Fruit fly (Drosophila melanogaster): ENCODE results near the gene CG6154.

The CG6154 gene

DNA sequence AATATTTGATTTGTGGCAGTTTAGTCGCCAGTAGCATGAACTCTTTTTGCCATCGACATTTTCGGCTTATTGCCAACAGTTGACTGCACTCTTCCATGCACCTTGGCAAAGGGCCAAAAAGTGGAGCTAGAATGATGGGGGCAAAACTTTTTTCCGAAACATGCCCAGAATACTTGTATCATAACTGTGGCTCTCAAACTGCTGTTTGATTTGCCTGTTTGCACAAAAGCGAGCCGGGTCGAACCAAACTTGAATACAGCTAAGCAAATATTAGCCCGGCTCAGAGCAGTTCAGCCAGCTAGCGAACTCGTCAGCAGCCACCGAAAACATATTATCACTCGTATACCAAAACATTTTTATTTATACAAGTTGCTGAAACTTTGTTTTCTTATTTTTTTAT is 23.5 kb upstream of the CG6154 start (continued):
- peak; percentile 35 for TF ChIP-seq CG12744 (GFP tag; optimal IDR thresholded peaks at IDR 0.05)
- TF ChIP-seq cato (GFP tag; optimal IDR thresholded peaks at IDR 0.05; ENCODE audit: borderline replicate concordance) = no peak
- no peak for TF ChIP-seq GATAe (GFP tag; conservative IDR thresholded peaks at IDR 0.05)
- TF ChIP-seq CG10274 (GFP tag; optimal IDR thresholded peaks at IDR 0.05) = peak; percentile 4
- TF ChIP-seq org-1 (GFP tag; optimal IDR thresholded peaks at IDR 0.05) = peak; percentile 44
- peak; percentile 13 for TF ChIP-seq CG12299 (tag; optimal IDR thresholded peaks at IDR 0.05)
- no peak for TF ChIP-seq CG31365 (tag; optimal IDR thresholded peaks at IDR 0.05)
- TF ChIP-seq CG1647 (GFP tag; optimal IDR thresholded peaks at IDR 0.05) = peak; percentile 36
- no peak for TF ChIP-seq lmd (GFP tag; IDR thresholded peaks at IDR 0.05)
- TF ChIP-seq yki (optimal IDR thresholded peaks at IDR 0.05) = no peak
- no peak for TF ChIP-seq CG30431 (GFP tag; optimal IDR thresholded peaks at IDR 0.05)
- peak; percentile 66 for TF ChIP-seq CG5180 (GFP tag; optimal IDR thresholded peaks at IDR 0.05)
- no peak for TF ChIP-seq CG17186 (GFP tag; optimal IDR thresholded peaks at IDR 0.05)
- TF ChIP-seq disco-r (GFP tag; optimal IDR thresholded peaks at IDR 0.05) = no peak
- peak; percentile 42 for TF ChIP-seq onecut (GFP tag; IDR thresholded peaks at IDR 0.05)
- TF ChIP-seq odd (GFP tag; optimal IDR thresholded peaks at IDR 0.05) = peak; percentile 38
- TF ChIP-seq abd-A (tag; optimal IDR thresholded peaks at IDR 0.05) = no peak
- peak; percentile 20; the same call in 1 of the 2 replicates for TF ChIP-seq vvl (GFP tag; IDR thresholded peaks at IDR 0.05)
- peak; percentile 48 for TF ChIP-seq CG6683 (GFP tag; optimal IDR thresholded peaks at IDR 0.05)
- TF ChIP-seq CG8478 (optimal IDR thresholded peaks at IDR 0.05) = no peak
- no peak for TF ChIP-seq CG2116 (GFP tag; optimal IDR thresholded peaks at IDR 0.05)
- no peak for TF ChIP-seq unc-4 (GFP tag; IDR thresholded peaks at IDR 0.05; ENCODE audit: partially characterized antibody)
- peak; percentile 23 to 28 for TF ChIP-seq Pdp1 (GFP tag; optimal IDR thresholded peaks at IDR 0.05)
- no peak for TF ChIP-seq zen (tag; optimal IDR thresholded peaks at IDR 0.05)
- TF ChIP-seq Mes4 (GFP tag; optimal IDR thresholded peaks at IDR 0.05) = peak; percentile 25
- TF ChIP-seq CG5245 (GFP tag; optimal IDR thresholded peaks at IDR 0.05) = no peak
- TF ChIP-seq CG3407 (GFP tag; optimal IDR thresholded peaks at IDR 0.05) = peak; percentile 55
- TF ChIP-seq lola (GFP tag; optimal IDR thresholded peaks at IDR 0.05) = no peak
- peak; percentile 66 for TF ChIP-seq CG10209 (GFP tag; optimal IDR thresholded peaks at IDR 0.05)
- TF ChIP-seq E2f1 (GFP tag; IDR thresholded peaks at IDR 0.05) = peak; percentile 60
- TF ChIP-seq CG7963 (GFP tag; IDR thresholded peaks at IDR 0.05; ENCODE audit: partially characterized antibody) = no peak
- peak in 1 of 2 experiments; percentile 43 for TF ChIP-seq bsh (GFP tag; optimal IDR thresholded peaks at IDR 0.05)
- TF ChIP-seq da (GFP tag; optimal IDR thresholded peaks at IDR 0.05) = no peak
- TF ChIP-seq Ets97D (GFP tag; optimal IDR thresholded peaks at IDR 0.05) = no peak
- TF ChIP-seq CG10565 (GFP tag; optimal IDR thresholded peaks at IDR 0.05) = no peak
- TF ChIP-seq Fer1 (GFP tag; optimal IDR thresholded peaks at IDR 0.05) = peak; percentile 74
- TF ChIP-seq Atf3 (GFP tag; optimal IDR thresholded peaks at IDR 0.05) = peak; percentile 12
- no peak for TF ChIP-seq cas (GFP tag; IDR thresholded peaks at IDR 0.05)
- peak; percentile 43 for TF ChIP-seq CG7556 (GFP tag; optimal IDR thresholded peaks at IDR 0.05)
- no peak for TF ChIP-seq Six4 (GFP tag; optimal IDR thresholded peaks at IDR 0.05)
- no peak for TF ChIP-seq B-H2 (GFP tag; optimal IDR thresholded peaks at IDR 0.05)
- TF ChIP-seq Side (GFP tag; optimal IDR thresholded peaks at IDR 0.05) = peak; percentile 51
- no peak for TF ChIP-seq br (optimal IDR thresholded peaks at IDR 0.05)
- TF ChIP-seq mirr (GFP tag; optimal IDR thresholded peaks at IDR 0.05) = peak; percentile 72
- TF ChIP-seq CG9817 (tag; optimal IDR thresholded peaks at IDR 0.05) = peak; percentile 49
- peak; percentile 15 to 54 for TF ChIP-seq Hr51 (GFP tag; optimal IDR thresholded peaks at IDR 0.05)
- peak; percentile 40 for TF ChIP-seq CG11723 (GFP tag; optimal IDR thresholded peaks at IDR 0.05)
- peak; percentile 70 for TF ChIP-seq Asciz (GFP tag; optimal IDR thresholded peaks at IDR 0.05)
- TF ChIP-seq pan (optimal IDR thresholded peaks at IDR 0.05) = no peak
- peak in 1 of 2 experiments; percentile 66 for TF ChIP-seq pan (GFP tag; optimal IDR thresholded peaks at IDR 0.05 in 1 of 2, IDR thresholded peaks at IDR 0.05 in 1 of 2)
- TF ChIP-seq CG2889 (GFP tag; IDR thresholded peaks at IDR 0.05) = no peak

Data from whole organism, embryonic.